Fruit fly (Drosophila melanogaster): Measurements from ENCODE around the gene Clbn.
"Not testable (repeated sequence)": the region's sequence is repeated elsewhere in the genome, so short reads cannot be mapped to it uniquely, and the experiment has no call there.

Gene Clbn

DNA sequence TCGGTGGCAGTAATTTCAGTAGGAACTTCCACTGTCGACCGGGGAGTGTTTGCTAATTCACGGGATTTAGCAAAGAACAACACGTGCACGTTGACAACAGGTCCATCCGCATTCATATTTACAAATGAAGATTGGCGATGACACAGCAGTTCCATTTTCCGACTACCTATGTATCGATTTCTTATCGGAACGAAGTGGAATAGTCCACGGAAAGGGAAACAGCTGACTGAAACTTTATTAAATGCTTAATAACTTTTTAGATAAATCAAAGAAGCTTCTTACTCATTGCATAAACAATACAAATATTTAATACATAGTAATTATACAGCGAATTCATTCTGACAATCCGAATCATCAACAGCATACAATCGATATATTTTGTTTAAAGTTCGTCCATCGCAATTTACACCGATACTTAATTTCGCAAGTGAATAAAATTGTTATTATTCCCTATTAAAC is at the start of gene Clbn, which contains the start of the genes Mocs2A and Mocs2B:
Gene Clbn (plus strand): TSS at position 272 of the 459 bp plus-strand sequence.
Gene Mocs2A (minus strand): TSS at position 129 of the 459 bp plus-strand sequence.
Gene Mocs2B (minus strand): TSS at position 129 of the 459 bp plus-strand sequence.
- TF ChIP-seq pan (optimal IDR thresholded peaks at IDR 0.05) (no peak), CG8478 (optimal IDR thresholded peaks at IDR 0.05) (no peak), usp (GFP tag; optimal IDR thresholded peaks at IDR 0.05) (no peak), psq (optimal IDR thresholded peaks at IDR 0.05) (no peak), EcR (GFP tag; optimal IDR thresholded peaks at IDR 0.05) (no peak), Dll (optimal IDR thresholded peaks at IDR 0.05) (no peak)

DNA sequence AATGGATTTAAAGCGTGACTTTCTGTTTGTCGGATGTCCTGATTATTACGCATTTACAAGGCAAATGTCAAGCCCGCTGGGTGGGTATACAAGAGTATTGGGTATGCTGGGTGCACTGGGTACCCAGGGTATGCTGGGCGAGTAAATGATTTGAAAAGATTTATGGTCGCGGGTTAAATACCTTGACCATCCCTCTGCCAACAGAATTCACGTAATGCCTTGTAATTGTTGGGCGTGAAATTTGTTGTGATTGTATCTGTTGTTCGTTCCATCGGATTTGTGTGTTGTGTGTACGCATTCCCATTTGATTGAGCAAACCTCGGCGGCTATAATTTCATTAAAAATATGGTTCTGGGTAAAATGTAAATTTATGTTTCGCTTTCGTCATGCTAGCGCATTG is 48.6 kb upstream of the Clbn start:
- TF ChIP-seq pan (optimal IDR thresholded peaks at IDR 0.05), result no peak
- TF ChIP-seq EcR (GFP tag; optimal IDR thresholded peaks at IDR 0.05), result no peak
- no peak for TF ChIP-seq Dll (optimal IDR thresholded peaks at IDR 0.05)
- no peak for TF ChIP-seq CG8478 (optimal IDR thresholded peaks at IDR 0.05)
- no peak for TF ChIP-seq psq (optimal IDR thresholded peaks at IDR 0.05)
- no peak for TF ChIP-seq usp (GFP tag; optimal IDR thresholded peaks at IDR 0.05)

DNA sequence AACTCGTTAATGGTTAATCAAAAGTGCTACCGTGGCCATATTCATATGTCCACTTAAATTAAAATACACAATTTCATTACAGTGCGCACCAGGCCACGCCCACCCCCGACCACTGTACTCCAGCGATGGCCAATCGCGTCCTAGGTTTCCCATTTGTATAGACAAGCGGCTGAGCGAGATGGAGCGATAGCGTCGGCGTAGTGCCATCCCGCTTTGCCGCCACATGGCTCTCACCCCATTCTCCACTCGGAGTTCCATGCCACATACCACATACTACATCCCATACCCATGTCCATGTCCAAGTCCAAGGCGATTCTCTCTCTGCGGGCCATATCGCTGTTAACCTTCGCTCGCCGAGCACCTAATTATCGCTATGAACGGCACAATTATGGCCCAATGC is 46.9 kb upstream of the Clbn start:
- no peak for TF ChIP-seq usp (GFP tag; optimal IDR thresholded peaks at IDR 0.05)
- peak; percentile 54 for TF ChIP-seq CG8478 (optimal IDR thresholded peaks at IDR 0.05)

DNA sequence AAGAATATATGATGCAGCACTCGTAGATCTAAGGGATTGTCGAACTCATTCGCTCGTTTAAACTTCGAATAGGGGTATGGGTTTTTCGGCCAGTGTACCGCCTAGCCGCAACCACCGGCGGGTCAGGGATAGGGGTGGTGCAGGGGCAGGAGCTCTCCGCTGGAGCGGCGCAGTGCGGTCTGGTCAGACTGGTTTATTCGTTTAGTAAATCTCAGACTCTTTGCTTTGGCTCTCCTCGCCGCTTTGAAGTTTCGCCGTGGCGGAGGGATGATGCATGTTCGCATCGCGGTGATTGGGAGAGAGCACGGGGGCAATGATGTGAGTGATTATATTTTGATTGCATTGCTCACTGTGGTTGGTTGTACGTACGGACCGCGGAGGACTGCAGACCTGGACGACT is 45.0 kb upstream of the Clbn start, which contains the start of gene fd96Ca:
Gene fd96Ca (plus strand): TSS at position 337 of the 400 bp plus-strand sequence.
- TF ChIP-seq Dll (optimal IDR thresholded peaks at IDR 0.05), result peak; percentile 82
- no peak for TF ChIP-seq psq (optimal IDR thresholded peaks at IDR 0.05)

DNA sequence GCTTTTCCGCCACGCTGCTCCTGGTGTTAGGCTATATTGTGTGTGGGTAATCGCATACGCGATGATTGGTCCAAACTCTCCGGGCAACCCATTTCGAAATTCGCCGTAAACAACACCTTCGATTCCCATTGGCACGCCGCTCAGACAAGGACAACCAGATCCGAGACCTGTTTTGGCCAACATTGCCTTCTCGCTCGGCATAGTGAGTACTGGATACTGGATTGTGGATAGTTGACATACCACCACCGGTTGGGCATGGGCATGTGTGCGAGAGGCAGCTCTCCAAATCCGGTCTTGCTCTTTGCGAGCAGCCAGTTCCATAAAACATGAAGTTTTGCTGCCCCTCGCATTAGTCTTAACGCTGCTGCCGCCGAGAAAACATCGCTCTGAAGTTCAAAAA is 32.7 kb upstream of the Clbn start, which contains the start of gene fd96Cb:
Gene fd96Cb (plus strand): TSS at position 374 of the 400 bp plus-strand sequence.
- TF ChIP-seq EcR (GFP tag; optimal IDR thresholded peaks at IDR 0.05) (no peak), Dll (optimal IDR thresholded peaks at IDR 0.05) (no peak), CG8478 (optimal IDR thresholded peaks at IDR 0.05) (peak; percentile 38)

DNA sequence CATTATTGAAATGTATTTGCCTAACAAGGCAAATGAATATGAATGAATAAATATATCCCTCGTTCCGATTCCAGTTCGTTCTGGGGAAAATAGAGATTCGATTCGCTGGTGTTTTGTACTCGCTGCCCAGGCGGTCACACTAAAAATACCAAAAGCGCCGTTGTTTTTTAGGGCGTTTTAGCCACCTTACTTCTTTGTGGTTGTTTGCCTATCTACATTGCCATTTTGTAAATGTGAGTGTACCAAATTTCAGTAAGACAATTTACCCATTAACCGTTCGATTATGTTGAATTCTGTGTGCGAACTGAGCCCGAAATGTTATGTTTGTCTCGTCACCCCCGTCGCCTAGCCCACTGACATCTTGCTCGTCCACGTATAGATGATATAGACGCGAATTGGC is 29.8 kb upstream of the Clbn start, which contains the start of the genes CG33095 and CG33096:
Gene CG33095 (plus strand): TSS at position 187 of the 400 bp plus-strand sequence.
Gene CG33096 (plus strand): TSS at position 187 of the 400 bp plus-strand sequence.
- TF ChIP-seq psq (optimal IDR thresholded peaks at IDR 0.05) (no peak), EcR (GFP tag; optimal IDR thresholded peaks at IDR 0.05) (peak in 1 of 2 experiments; percentile 2)

DNA sequence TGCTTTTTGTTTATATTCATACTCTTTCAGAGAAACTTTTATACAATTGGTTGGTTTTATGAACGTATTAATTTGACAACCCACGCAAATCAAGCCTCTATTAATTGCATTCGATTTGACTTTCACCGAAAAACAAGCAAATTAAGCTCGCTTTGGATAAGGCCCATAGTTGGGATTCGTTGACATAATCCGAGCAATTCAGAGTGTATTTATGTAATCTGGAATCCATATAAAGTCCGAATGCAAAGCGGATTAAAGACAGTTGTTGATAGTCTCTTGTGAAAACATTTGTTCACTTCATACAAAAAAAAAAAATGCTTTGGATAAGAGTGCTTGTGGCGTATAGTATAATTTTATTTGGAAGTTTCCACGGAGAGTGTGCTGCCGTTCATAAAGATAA is 25.0 kb upstream of the Clbn start, which contains the start of gene CG45095:
Gene CG45095 (plus strand): TSS at position 301 of the 400 bp plus-strand sequence.
- TF ChIP-seq CG8478 (optimal IDR thresholded peaks at IDR 0.05), result no peak

DNA sequence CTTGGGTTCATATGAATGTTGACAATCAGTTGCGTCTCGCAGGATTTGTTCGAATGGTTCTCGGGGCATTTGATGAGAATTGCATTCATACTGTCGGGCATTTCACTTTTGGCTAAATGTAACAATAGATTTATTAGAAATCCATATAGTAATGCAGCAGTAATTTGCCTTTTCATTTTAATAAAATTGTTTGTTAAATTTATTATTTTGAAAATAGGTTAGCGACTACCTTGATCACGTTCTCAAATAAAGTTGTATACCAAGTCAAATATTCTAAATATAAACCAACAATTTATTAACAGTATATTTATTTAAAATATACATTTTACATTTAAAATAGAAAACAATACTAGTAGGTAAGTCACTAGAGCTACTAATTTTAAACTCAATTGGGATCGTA is 18.4 kb upstream of the Clbn start, which contains the start of gene CG34027:
Gene CG34027 (minus strand): TSS at position 101 of the 400 bp plus-strand sequence.
- TF ChIP-seq psq (optimal IDR thresholded peaks at IDR 0.05) (no peak), usp (GFP tag; optimal IDR thresholded peaks at IDR 0.05) (no peak), Dll (optimal IDR thresholded peaks at IDR 0.05) (no peak)

DNA sequence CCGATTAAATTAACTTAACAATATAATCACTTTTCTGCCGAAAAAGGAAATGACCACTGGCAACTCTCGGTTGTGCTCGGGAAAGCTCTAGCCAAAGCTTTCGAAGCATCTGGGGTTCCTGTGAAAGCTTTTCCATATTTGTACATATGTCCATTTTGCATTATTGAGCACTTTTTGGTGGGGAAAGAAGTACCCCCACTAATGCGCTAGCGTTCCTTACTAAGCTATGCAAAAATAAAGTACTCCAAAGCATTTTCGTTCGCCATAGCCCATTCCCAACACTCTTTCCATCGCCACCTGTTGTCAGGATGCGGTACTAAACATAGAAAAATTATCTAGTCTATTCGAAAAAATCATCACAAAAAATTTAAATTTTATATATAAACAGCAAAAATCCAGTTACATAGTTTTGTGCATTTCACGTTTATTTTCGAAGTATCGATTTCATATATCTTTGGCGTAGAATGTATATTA is 14.8 kb upstream of the Clbn start, which contains the start of gene Nepl16:
Gene Nepl16 (minus strand): TSS at position 51 of the 474 bp plus-strand sequence.
- TF ChIP-seq CG8478 (optimal IDR thresholded peaks at IDR 0.05) (no peak), psq (optimal IDR thresholded peaks at IDR 0.05) (no peak), usp (GFP tag; optimal IDR thresholded peaks at IDR 0.05) (no peak)

DNA sequence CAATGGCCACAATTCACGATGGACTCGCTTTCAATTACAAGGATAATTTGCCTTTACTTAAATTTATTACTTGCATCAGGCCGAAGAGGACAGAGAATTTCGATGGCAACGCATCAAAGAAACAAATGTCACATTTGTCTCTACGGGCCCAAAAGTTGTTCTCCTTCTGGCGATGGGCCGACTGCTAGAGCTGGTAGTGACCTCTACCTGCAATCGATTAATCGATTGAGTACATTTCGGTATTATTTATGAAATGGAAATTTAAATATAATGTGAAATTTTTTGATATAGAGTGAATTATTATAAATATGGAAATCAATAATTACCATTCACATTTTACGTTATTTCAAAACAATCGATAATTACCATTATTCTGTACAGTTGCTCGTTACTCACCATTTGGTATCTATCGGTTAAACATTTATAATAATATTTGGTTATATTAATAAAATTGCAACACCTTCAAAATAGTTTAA is 4.5 kb upstream of the Clbn start, which contains the start of the genes CG31510 and TTLL5:
Gene CG31510 (minus strand): TSS at position 185 of the 476 bp plus-strand sequence.
Gene TTLL5 (minus strand): TSS at position 185 of the 476 bp plus-strand sequence.
- TF ChIP-seq psq (optimal IDR thresholded peaks at IDR 0.05) (no peak), Dll (optimal IDR thresholded peaks at IDR 0.05) (no peak), usp (GFP tag; optimal IDR thresholded peaks at IDR 0.05) (no peak), CG8478 (optimal IDR thresholded peaks at IDR 0.05) (no peak), pan (optimal IDR thresholded peaks at IDR 0.05) (no peak), EcR (GFP tag; optimal IDR thresholded peaks at IDR 0.05) (no peak)

DNA sequence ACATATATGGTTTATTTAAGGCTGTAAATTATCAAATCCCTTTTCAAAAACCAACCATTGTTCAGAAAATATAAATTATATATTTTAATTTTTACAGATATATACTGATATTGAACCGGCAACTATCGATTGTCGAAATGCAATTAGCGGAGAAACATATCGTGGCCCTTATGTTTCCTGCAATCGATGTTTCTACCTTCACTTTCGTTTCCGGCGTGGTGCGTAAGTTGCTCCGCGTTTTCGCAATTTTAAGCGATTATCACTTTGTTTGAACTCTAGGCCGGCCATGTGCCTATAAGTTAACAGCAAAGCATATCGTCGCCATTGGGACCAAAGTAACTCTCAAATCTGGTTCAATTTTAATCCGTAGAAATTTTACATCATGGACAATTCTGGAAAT is 4.0 kb upstream of the Clbn start, which contains the start of gene vig2:
Gene vig2 (plus strand): TSS at position 112 of the 400 bp plus-strand sequence.
- not testable (repeated sequence) for TF ChIP-seq usp (GFP tag; optimal IDR thresholded peaks at IDR 0.05); pan (optimal IDR thresholded peaks at IDR 0.05); Dll (optimal IDR thresholded peaks at IDR 0.05)

DNA sequence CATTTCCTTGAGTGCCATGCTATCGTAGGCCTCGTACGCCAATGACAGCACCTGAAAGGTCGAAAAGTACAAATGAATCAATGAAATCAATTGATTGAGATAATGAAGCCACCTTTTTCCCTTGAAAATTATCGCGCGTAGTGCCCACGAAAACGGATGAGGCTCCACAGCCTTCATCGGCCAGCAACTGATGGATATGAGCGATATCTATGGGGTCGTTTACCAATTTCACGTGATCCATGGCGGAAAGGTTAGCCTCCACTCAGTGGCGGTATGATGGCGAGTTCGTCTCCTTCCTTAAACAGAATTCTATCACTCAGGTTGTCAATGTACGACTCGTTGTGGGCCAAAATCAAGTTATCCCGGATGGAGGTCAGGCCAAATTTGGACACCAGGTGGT is 479 bp upstream of the Clbn start:
- TF ChIP-seq EcR (GFP tag; optimal IDR thresholded peaks at IDR 0.05), result no peak
- TF ChIP-seq CG8478 (optimal IDR thresholded peaks at IDR 0.05), result no peak
- TF ChIP-seq usp (GFP tag; optimal IDR thresholded peaks at IDR 0.05), result no peak
- no peak for TF ChIP-seq pan (optimal IDR thresholded peaks at IDR 0.05)
- no peak for TF ChIP-seq Dll (optimal IDR thresholded peaks at IDR 0.05)
- no peak for TF ChIP-seq psq (optimal IDR thresholded peaks at IDR 0.05)

DNA sequence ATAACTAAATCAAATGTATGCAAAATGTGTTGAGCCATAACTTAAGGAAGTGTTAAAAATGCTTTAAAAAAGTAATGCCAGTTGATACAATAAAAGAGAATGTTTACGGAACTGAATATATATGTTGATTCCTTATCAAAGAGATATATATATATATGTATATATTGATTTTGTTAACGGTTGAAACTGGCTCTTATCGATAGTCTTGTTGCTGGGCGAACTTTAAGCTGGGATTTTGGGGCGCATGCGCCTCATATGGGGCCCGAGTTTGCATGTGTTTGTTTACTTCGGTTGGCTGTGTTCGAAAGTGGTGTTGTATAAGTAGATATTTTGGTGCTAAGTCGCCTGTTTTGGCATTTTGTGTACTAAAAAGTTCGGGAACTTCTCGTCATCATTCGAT is 3.7 kb downstream of the Clbn start, which contains the start of gene Bili:
Gene Bili (plus strand): TSS at position 265 of the 400 bp plus-strand sequence.
- TF ChIP-seq Dll (optimal IDR thresholded peaks at IDR 0.05); pan (optimal IDR thresholded peaks at IDR 0.05); usp (GFP tag; optimal IDR thresholded peaks at IDR 0.05): not testable (repeated sequence)

All from whole organism.